Fruit fly (Drosophila melanogaster) whole organism, embryonic: ENCODE data around the gene CG6901.

Experiments used
- C15 ChIP-seq: fragments of 200-800 bp; sonication (Bioruptor generic); IDR thresholded peaks from 3 replicates; pipeline ENCODE4 v1.3.6; 2022; ENCODE audit warnings: missing biosample characterization, missing genetic modification characterization
- CG10147 ChIP-seq: fragments of 200-800 bp; sonication (Bioruptor generic); optimal IDR thresholded peaks from 2 replicates; lab custom pipeline; 2019; ENCODE audit warnings: missing biosample characterization, mild to moderate bottlenecking, missing genetic modification characterization, moderate library complexity
- CG1233 ChIP-seq: fragments of 200-800 bp; sonication (Bioruptor generic); optimal IDR thresholded peaks from 4 replicates; lab custom pipeline; 2018; ENCODE audit warnings: missing biosample characterization, mild to moderate bottlenecking, missing genetic modification characterization
- CG13287 ChIP-seq: fragments of 200-800 bp; sonication (Bioruptor generic); IDR thresholded peaks from 2 replicates; pipeline ENCODE4 v1.3.6; 2022; ENCODE audit warnings: missing biosample characterization, missing genetic modification characterization; ENCODE audit not compliant: partially characterized antibody
- CG13424 ChIP-seq: fragments of 200-800 bp; sonication (Bioruptor generic); optimal IDR thresholded peaks from 2 replicates; lab custom pipeline; 2019; ENCODE audit warnings: missing biosample characterization, mild to moderate bottlenecking, missing genetic modification characterization, moderate library complexity
- CG14014 ChIP-seq: fragments of 200-800 bp; sonication (Bioruptor generic); IDR thresholded peaks from 2 replicates; pipeline ENCODE4 v1.3.6; 2022; ENCODE audit warnings: missing biosample characterization, missing genetic modification characterization
- CG15514 ChIP-seq: fragments of 200-800 bp; sonication (Bioruptor generic); optimal IDR thresholded peaks from 3 replicates; lab custom pipeline; 2017; ENCODE audit warnings: missing biosample characterization, missing genetic modification characterization, mild to moderate bottlenecking, moderate library complexity, missing genetic modification reagents
- CG17361 ChIP-seq: fragments of 200-800 bp; sonication (Bioruptor generic); IDR thresholded peaks from 3 replicates; pipeline ENCODE4 v1.3.6; 2022; ENCODE audit warnings: missing biosample characterization, missing genetic modification characterization
- CG31365 ChIP-seq: fragments of 200-800 bp; sonication (Bioruptor generic); optimal IDR thresholded peaks from 2 replicates; lab custom pipeline; 2018; ENCODE audit warnings: missing biosample characterization, mild to moderate bottlenecking, missing genetic modification characterization
- CG3281 ChIP-seq: fragments of 200-800 bp; sonication (Bioruptor generic); optimal IDR thresholded peaks from 3 replicates; lab custom pipeline; 2017; ENCODE audit warnings: missing biosample characterization, mild to moderate bottlenecking, missing genetic modification characterization
- CG34224 ChIP-seq: fragments of 200-800 bp; sonication (Bioruptor generic); IDR thresholded peaks from 3 replicates; pipeline ENCODE4 v1.3.6; 2022; ENCODE audit warnings: missing biosample characterization, missing genetic modification characterization; ENCODE audit not compliant: partially characterized antibody
- CG42726 ChIP-seq: fragments of 200-800 bp; sonication (Bioruptor generic); IDR thresholded peaks from 2 replicates; pipeline ENCODE4 v1.3.6; 2022; ENCODE audit warnings: missing biosample characterization, missing genetic modification characterization; ENCODE audit not compliant: partially characterized antibody
- CG6813 ChIP-seq: fragments of 200-800 bp; sonication (Bioruptor generic); optimal IDR thresholded peaks from 2 replicates; lab custom pipeline; 2017; ENCODE audit warnings: missing biosample characterization, missing genetic modification characterization, mild to moderate bottlenecking, moderate library complexity, missing genetic modification reagents
- CG8944 ChIP-seq: fragments of 200-800 bp; sonication (Bioruptor generic); optimal IDR thresholded peaks from 3 replicates; lab custom pipeline; 2016; ENCODE audit warnings: missing biosample characterization, missing genetic modification characterization
- CG9437 ChIP-seq: fragments of 200-800 bp; sonication (Bioruptor generic); optimal IDR thresholded peaks from 2 replicates; lab custom pipeline; 2018; ENCODE audit warnings: missing biosample characterization, mild to moderate bottlenecking, missing genetic modification characterization
- CG9797 ChIP-seq: fragments of 200-800 bp; sonication (Bioruptor generic); optimal IDR thresholded peaks from 3 replicates; lab custom pipeline; 2018; ENCODE audit warnings: missing biosample characterization, mild to moderate bottlenecking, missing genetic modification characterization
- CHES-1-like ChIP-seq: fragments of 200-800 bp; sonication (Bioruptor generic); optimal IDR thresholded peaks from 2 replicates; lab custom pipeline; 2016; ENCODE audit warnings: missing biosample characterization, missing genetic modification characterization
- CTCF ChIP-seq: fragments of 200-800 bp; sonication (Bioruptor generic); optimal IDR thresholded peaks from 2 replicates; lab custom pipeline; 2017; ENCODE audit warnings: missing biosample characterization, mild to moderate bottlenecking, missing genetic modification characterization, moderate library complexity
- CrebB ChIP-seq: fragments of 200-800 bp; sonication (Bioruptor generic); optimal IDR thresholded peaks from 3 replicates; lab custom pipeline; 2018; ENCODE audit warnings: missing biosample characterization, mild to moderate bottlenecking, missing genetic modification characterization
- Dfd ChIP-seq, 2 experiments: fragments of >200 bp; optimal IDR thresholded peaks; 2 replicates each; lab custom pipeline; 2017; ENCODE audit warnings: missing biosample characterization in 2 of 2, missing genetic modification characterization in 2 of 2
- Doc3 ChIP-seq: fragments of 200-800 bp; sonication (Bioruptor generic); IDR thresholded peaks from 3 replicates; pipeline ENCODE4 v1.3.6; 2022; ENCODE audit warnings: missing biosample characterization, missing genetic modification characterization; ENCODE audit not compliant: partially characterized antibody
- E2f2 ChIP-seq: fragments of 200-800 bp; sonication (Bioruptor generic); IDR thresholded peaks from 2 replicates; pipeline ENCODE4 v1.3.6; 2022; ENCODE audit warnings: missing biosample characterization, missing genetic modification characterization
- HLHmδ ChIP-seq: fragments of 200-800 bp; sonication (Bioruptor generic); optimal IDR thresholded peaks from 2 replicates; lab custom pipeline; 2018; ENCODE audit warnings: missing biosample characterization, mild to moderate bottlenecking, missing genetic modification characterization, moderate library complexity
- MBD-R2 ChIP-seq: fragments of 200-800 bp; sonication (Bioruptor generic); IDR thresholded peaks from 2 replicates; pipeline ENCODE4 v1.3.6; 2022; ENCODE audit warnings: missing biosample characterization, missing genetic modification characterization
- Med ChIP-seq: fragments of 200-800 bp; sonication (Bioruptor generic); peaks from one replicate; lab custom pipeline; 2016; ENCODE audit warnings: missing biosample characterization, missing genetic modification characterization, mild to moderate bottlenecking, inconsistent platforms, moderate library complexity
- Myb ChIP-seq: fragments of 200-800 bp; sonication (Bioruptor generic); optimal IDR thresholded peaks from 2 replicates; lab custom pipeline; 2016; ENCODE audit warnings: missing biosample characterization, missing genetic modification characterization
- Nf-YC ChIP-seq: fragments of 200-800 bp; optimal IDR thresholded peaks from 3 replicates; lab custom pipeline; 2019; ENCODE audit warnings: missing biosample characterization, mild to moderate bottlenecking, missing genetic modification characterization, moderate library complexity
- Scr ChIP-seq: fragments of 200-800 bp; sonication (Bioruptor generic); IDR thresholded peaks from 2 replicates; pipeline ENCODE4 v1.3.6; 2022; ENCODE audit warnings: missing biosample characterization, missing genetic modification characterization; ENCODE audit not compliant: partially characterized antibody
- Stat92E ChIP-seq, 3 experiments: fragments of >200 bp in 2 of 3; fragments of 200-800 bp in 1 of 3; sonication (Bioruptor generic) in 1 of 3; optimal IDR thresholded peaks; 2 replicates each; lab custom pipeline; 2017 to 2019; ENCODE audit warnings: missing biosample characterization in 3 of 3, missing genetic modification characterization in 3 of 3, mild to moderate bottlenecking in 1 of 3, moderate library complexity in 1 of 3
- ab ChIP-seq: fragments of 200-800 bp; sonication (Bioruptor generic); optimal IDR thresholded peaks from 2 replicates; lab custom pipeline; 2016; ENCODE audit warnings: missing biosample characterization, missing genetic modification characterization
- ac ChIP-seq: fragments of 200-800 bp; sonication (Bioruptor generic); optimal IDR thresholded peaks from 3 replicates; lab custom pipeline; 2017; ENCODE audit warnings: missing biosample characterization, mild to moderate bottlenecking, missing genetic modification characterization
- bbx ChIP-seq: fragments of 200-800 bp; sonication (Bioruptor generic); IDR thresholded peaks from 2 replicates; pipeline ENCODE4 v1.3.6; 2022; ENCODE audit warnings: missing biosample characterization, missing genetic modification characterization; ENCODE audit not compliant: partially characterized antibody
- br ChIP-seq: fragments of >200 bp; optimal IDR thresholded peaks from 2 replicates; lab custom pipeline; 2017
- ci ChIP-seq: fragments of 200-800 bp; sonication (Bioruptor generic); IDR thresholded peaks from 3 replicates; pipeline ENCODE4 v1.3.6; 2022; ENCODE audit warnings: missing biosample characterization, missing genetic modification characterization
- dm ChIP-seq: fragments of 200-800 bp; sonication (Bioruptor generic); optimal IDR thresholded peaks from 3 replicates; lab custom pipeline; 2016; ENCODE audit warnings: missing biosample characterization, missing genetic modification characterization
- emc ChIP-seq: fragments of 200-800 bp; sonication (Bioruptor generic); optimal IDR thresholded peaks from 2 replicates; lab custom pipeline; 2016; ENCODE audit warnings: missing biosample characterization, missing genetic modification characterization
- ewg ChIP-seq: fragments of 200-800 bp; sonication (Bioruptor generic); optimal IDR thresholded peaks from 3 replicates; lab custom pipeline; 2017; ENCODE audit warnings: mild to moderate bottlenecking, missing biosample characterization, missing genetic modification reagents, missing genetic modification characterization
- her ChIP-seq: fragments of 200-800 bp; sonication (Bioruptor generic); optimal IDR thresholded peaks from 2 replicates; lab custom pipeline; 2016; ENCODE audit warnings: missing biosample characterization, missing genetic modification characterization
- lab ChIP-seq: fragments of 200-800 bp; sonication (Bioruptor generic); optimal IDR thresholded peaks from 3 replicates; lab custom pipeline; 2017; ENCODE audit warnings: missing biosample characterization, missing genetic modification characterization, mild to moderate bottlenecking, moderate library complexity, missing genetic modification reagents
- lilli ChIP-seq: fragments of 200-800 bp; sonication (Bioruptor generic); optimal IDR thresholded peaks from 3 replicates; lab custom pipeline; 2016; ENCODE audit warnings: missing biosample characterization, missing genetic modification characterization
- nau ChIP-seq: fragments of 200-800 bp; sonication (Bioruptor generic); optimal IDR thresholded peaks from 3 replicates; lab custom pipeline; 2017; ENCODE audit warnings: missing biosample characterization, mild to moderate bottlenecking, missing genetic modification characterization, missing genetic modification reagents
- rib ChIP-seq: fragments of 200-800 bp; sonication (Bioruptor generic); IDR thresholded peaks from 2 replicates; pipeline ENCODE4 v1.3.6; 2022; ENCODE audit warnings: missing biosample characterization, missing genetic modification characterization
- run ChIP-seq: fragments of 200-800 bp; sonication (Bioruptor generic); optimal IDR thresholded peaks from 3 replicates; lab custom pipeline; 2018; ENCODE audit warnings: missing biosample characterization, mild to moderate bottlenecking, missing genetic modification characterization
- tin ChIP-seq: fragments of 200-800 bp; sonication (Bioruptor generic); optimal IDR thresholded peaks from 3 replicates; lab custom pipeline; 2016; ENCODE audit warnings: missing biosample characterization, missing genetic modification characterization
- tna ChIP-seq: fragments of 200-800 bp; sonication (Bioruptor generic); IDR thresholded peaks from 2 replicates; pipeline ENCODE4 v1.3.6; 2022; ENCODE audit warnings: missing biosample characterization, missing genetic modification characterization; ENCODE audit not compliant: partially characterized antibody
- unc-4 ChIP-seq: fragments of 200-800 bp; sonication (Bioruptor generic); IDR thresholded peaks from 2 replicates; pipeline ENCODE4 v1.3.6; 2022; ENCODE audit warnings: missing biosample characterization, missing genetic modification characterization; ENCODE audit not compliant: partially characterized antibody
- zf30C ChIP-seq: fragments of 200-800 bp; sonication (Bioruptor generic); optimal IDR thresholded peaks from 3 replicates; lab custom pipeline; 2018; ENCODE audit warnings: missing biosample characterization, mild to moderate bottlenecking, missing genetic modification characterization
- zfh1 ChIP-seq: fragments of 200-800 bp; sonication (Bioruptor generic); IDR thresholded peaks from 3 replicates; pipeline ENCODE4 v1.3.6; 2022; ENCODE audit warnings: missing biosample characterization, missing genetic modification characterization

Gene CG6901

DNA sequence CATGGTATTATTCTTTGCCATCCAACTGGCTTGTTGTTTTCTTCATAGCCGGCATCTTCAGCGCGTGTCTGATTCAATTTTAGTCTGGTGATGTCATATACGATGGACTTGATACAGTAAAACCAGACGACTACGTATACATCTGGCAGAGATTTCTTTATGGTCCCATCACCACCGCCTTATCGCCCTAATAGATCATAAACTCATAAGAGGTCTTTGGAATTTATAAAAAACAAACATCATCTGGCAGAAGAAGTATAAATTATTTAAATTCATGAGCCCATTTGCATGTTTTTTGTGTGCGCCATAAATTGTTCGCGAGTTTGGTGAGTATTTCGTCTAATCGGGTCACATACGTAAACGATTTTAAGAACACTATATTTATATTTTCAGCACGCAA lies 25.1 kb downstream of the CG6901 start (continued):
- TF ChIP-seq CrebB = no peak

DNA sequence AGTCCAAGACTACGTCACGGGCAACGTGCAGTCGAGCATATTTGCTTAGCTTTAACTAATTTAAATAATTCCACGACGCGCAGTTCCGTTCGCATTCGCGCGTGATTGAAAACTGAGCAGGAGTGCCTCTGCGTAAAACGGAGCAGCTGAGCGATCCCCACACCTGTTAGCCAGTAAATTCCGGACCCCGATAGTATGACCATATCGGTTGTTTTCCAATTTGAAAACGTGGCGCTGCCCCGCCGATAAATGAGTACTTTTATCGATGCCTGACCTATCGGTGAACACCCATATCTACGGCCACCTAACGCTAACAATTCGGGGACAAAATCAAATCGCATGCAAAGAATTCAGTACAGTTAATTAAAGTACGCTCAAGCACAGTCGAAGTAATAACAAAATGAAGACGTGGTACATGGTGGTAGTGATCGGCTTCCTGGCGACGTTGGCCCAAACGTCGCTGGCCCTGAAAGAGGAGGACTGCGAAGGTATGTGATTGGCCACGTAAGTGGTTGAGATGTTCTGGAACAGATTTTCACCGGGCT lies 26.0 kb downstream of the CG6901 start, which contains the start of the genes CG14879 and Manf:
Gene CG14879, minus strand, starts transcription at position 116 of the 545 bp plus-strand sequence.
Gene Manf, plus strand, starts transcription at position 294 of the 545 bp plus-strand sequence.
- TF ChIP-seq zfh1 (peak; percentile 41; the same call in 1 of the 3 replicates), CHES-1-like (peak; percentile 10), CG14014 (no peak; the same call in 1 of the 2 replicates), Myb (GFP tag; lab: Kevin White, UChicago) (peak; percentile 6), CG34224 (peak; percentile 71), HLHmδ (peak; percentile 7), run (no peak), bbx (GFP tag; lab: Robert Waterston, UW) (peak; percentile 58; the same call in 1 of the 2 replicates), CG1233 (no peak), tna (GFP tag; lab: Robert Waterston, UW) (peak; percentile 52; the same call in 1 of the 2 replicates), emc (GFP tag; lab: Kevin White, UChicago) (no peak), E2f2 (GFP tag; lab: Robert Waterston, UW) (peak; percentile 96), CG13424 (tag; lab: Kevin White, UChicago) (no peak), ewg (no peak), CG10147 (no peak), CG31365 (no peak), her (no peak), br (lab: Kevin White, UChicago) (no peak), Nf-YC (tag; lab: Kevin White, UChicago) (peak; percentile 73), CTCF (peak; percentile 38), dm (GFP tag; lab: Kevin White, UChicago) (peak; percentile 35), C15 (GFP tag; lab: Robert Waterston, UW) (no peak), unc-4 (GFP tag; lab: Robert Waterston, UW) (peak; percentile 56), zf30C (no peak), nau (GFP tag; lab: Kevin White, UChicago) (peak; percentile 85), Stat92E (GFP tag; optimal IDR thresholded peaks at IDR 0.05; lab: Kevin White, UChicago) (peak in 1 of 3 experiments; percentile 8), ci (peak; percentile 61; the same call in 1 of the 3 replicates), Scr (peak; percentile 49; the same call in 1 of the 2 replicates), lilli (GFP tag; lab: Kevin White, UChicago) (peak; percentile 17), CG15514 (GFP tag; lab: Kevin White, UChicago) (peak; percentile 77), CG17361 (GFP tag; lab: Robert Waterston, UW) (no peak), tin (GFP tag; lab: Kevin White, UChicago) (no peak), CG6813 (GFP tag; lab: Kevin White, UChicago) (no peak), MBD-R2 (peak; percentile 51), rib (GFP tag; lab: Robert Waterston, UW) (peak; percentile 30; the same call in 1 of the 2 replicates), CG9797 (GFP tag; lab: Kevin White, UChicago) (peak; percentile 90), Dfd (GFP tag; optimal IDR thresholded peaks at IDR 0.05; lab: Kevin White, UChicago) (no peak), CG13287 (GFP tag; lab: Robert Waterston, UW) (peak; percentile 77), CG42726 (GFP tag; lab: Robert Waterston, UW) (0 out of 2 replicates have a peak, but pooled peaks have one; percentile 10), lab (GFP tag; lab: Kevin White, UChicago) (peak; percentile 42), Doc3 (GFP tag; lab: Robert Waterston, UW) (peak; percentile 40; the same call in 2 of the 3 replicates), CG8944 (GFP tag; lab: Kevin White, UChicago) (no peak), ac (GFP tag; lab: Kevin White, UChicago) (no peak), Med (GFP tag; lab: Kevin White, UChicago) (peak; percentile 84), ab (GFP tag; lab: Kevin White, UChicago) (no peak), CG3281 (peak; percentile 5), CG9437 (GFP tag; lab: Kevin White, UChicago) (peak; percentile 6)
